Worm (Caenorhabditis elegans) whole organism, L4/young adult: ENCODE data around the gene Y46E12BL.2.

Experiments used
- W03F9.2 ChIP-seq: fragments of 150-350 bp; optimal IDR thresholded peaks from 2 replicates; lab custom pipeline; 2014; ENCODE audit warnings: missing biosample characterization, missing genetic modification characterization
- dao-5 ChIP-seq: sonication (generic microtip); optimal IDR thresholded peaks from 2 replicates; lab custom pipeline; 2016; ENCODE audit warnings: missing genotype, missing genetic modification characterization, moderate library complexity, missing compliant biosample characterization
- him-1 ChIP-seq: sonication (generic microtip); optimal IDR thresholded peaks from 2 replicates; lab custom pipeline; 2016; ENCODE audit warnings: missing genotype, missing genetic modification reagents, missing genetic modification characterization, missing compliant biosample characterization

- TF ChIP-seq W03F9.2: no peak
- TF ChIP-seq him-1 (tag; lab: Kevin White, UChicago): no peak
- TF ChIP-seq dao-5 (tag; lab: Kevin White, UChicago): no peak
Observed at ce11 chrII:15190971-15191370, 41.8 kb upstream of the Y46E12BL.2 start.
